Worm (Caenorhabditis elegans): Measurements from ENCODE around the gene Y53G8AM.4.

Y53G8AM.4 gene

DNA sequence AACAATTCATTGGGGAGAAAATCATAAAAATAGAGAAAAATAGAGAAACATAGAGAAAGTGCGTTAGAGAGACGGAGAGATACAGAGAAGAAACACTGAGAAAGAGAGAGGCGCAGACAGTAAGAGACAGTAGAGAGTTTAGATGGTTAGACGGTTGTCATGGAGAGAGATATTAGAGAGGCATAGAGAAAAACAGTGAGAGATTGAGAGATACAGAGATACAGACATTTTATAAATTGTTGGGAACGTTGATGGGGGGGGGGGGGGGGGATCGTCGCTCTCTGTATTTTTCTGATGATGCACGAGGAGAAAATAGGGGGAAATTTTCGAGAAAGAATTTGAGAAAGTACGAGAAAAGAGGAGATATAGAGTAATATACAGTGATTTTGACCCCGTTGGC lies 23.8 kb upstream of the Y53G8AM.4 start (continued):
- peak; percentile 77 for TF ChIP-seq hlh-30 (tag; optimal IDR thresholded peaks at IDR 0.05; ENCODE audit: insufficient read depth)
- TF ChIP-seq daf-19 (GFP tag; conservative IDR thresholded peaks at IDR 0.05) = no peak
- TF ChIP-seq F10B5.3 (tag; optimal IDR thresholded peaks at IDR 0.05) = no peak
- TF ChIP-seq nhr-41 (GFP tag; IDR thresholded peaks at IDR 0.05) = no peak
- peak in 1 of 2 experiments; percentile 18 for TF ChIP-seq daf-16 (GFP tag; optimal IDR thresholded peaks at IDR 0.05)
- peak; percentile 51 for TF ChIP-seq daf-16 (tag; optimal IDR thresholded peaks at IDR 0.05)
- peak; percentile 70 for TF ChIP-seq lin-38 (GFP tag; IDR thresholded peaks at IDR 0.05)
- TF ChIP-seq pqm-1 (tag; optimal IDR thresholded peaks at IDR 0.05) = no peak
- TF ChIP-seq dmd-9 (GFP tag; IDR thresholded peaks at IDR 0.05) = no peak
- peak; percentile 60 for TF ChIP-seq nhr-28 (tag; optimal IDR thresholded peaks at IDR 0.05)
- TF ChIP-seq mes-2 (tag; optimal IDR thresholded peaks at IDR 0.05; ENCODE audit: poor library complexity, severe bottlenecking) = peak; percentile 48
- TF ChIP-seq Y105C5A.15 (GFP tag; IDR thresholded peaks at IDR 0.05) = no peak
- TF ChIP-seq T20F7.1 (GFP tag; optimal IDR thresholded peaks at IDR 0.05) = no peak
- TF ChIP-seq ceh-20 (GFP tag; IDR thresholded peaks at IDR 0.05) = peak; percentile 37; the same call in 1 of the 2 replicates
- no peak for TF ChIP-seq F37D6.2 (tag; optimal IDR thresholded peaks at IDR 0.05)
- TF ChIP-seq madf-5 (GFP tag; IDR thresholded peaks at IDR 0.05) = no peak
- no peak for TF ChIP-seq ZK546.5 (tag; optimal IDR thresholded peaks at IDR 0.05)
- TF ChIP-seq nhr-237 (tag; optimal IDR thresholded peaks at IDR 0.05) = no peak
- peak; percentile 37 for TF ChIP-seq rbr-2 (tag; optimal IDR thresholded peaks at IDR 0.05)
- no peak for TF ChIP-seq sdz-12 (GFP tag; optimal IDR thresholded peaks at IDR 0.05)
- peak; percentile 10 for TF ChIP-seq nhr-11 (tag; optimal IDR thresholded peaks at IDR 0.05)
- no peak for TF ChIP-seq daf-12 (tag; optimal IDR thresholded peaks at IDR 0.05)
- TF ChIP-seq lin-1 (GFP tag; IDR thresholded peaks at IDR 0.05) = no peak
- no peak for TF ChIP-seq skn-1 (tag; optimal IDR thresholded peaks at IDR 0.05)
- TF ChIP-seq Y5F2A.4 (GFP tag; optimal IDR thresholded peaks at IDR 0.05) = no peak
- peak in 1 of 2 experiments; percentile 14 for TF ChIP-seq hif-1 (tag; optimal IDR thresholded peaks at IDR 0.05)
- TF ChIP-seq egl-43 (GFP tag; IDR thresholded peaks at IDR 0.05) = no peak
- TF ChIP-seq nhr-10 (tag; optimal IDR thresholded peaks at IDR 0.05) = no peak
- TF ChIP-seq spr-3 (GFP tag; optimal IDR thresholded peaks at IDR 0.05) = no peak
- TF ChIP-seq ceh-32 (tag; optimal IDR thresholded peaks at IDR 0.05; ENCODE audit: poor library complexity) = no peak
- peak; percentile 96 for TF ChIP-seq aha-1 (tag)
- TF ChIP-seq aly-2 (tag; optimal IDR thresholded peaks at IDR 0.05) = no peak
- TF ChIP-seq unc-130 (GFP tag; optimal IDR thresholded peaks at IDR 0.05) = no peak
- TF ChIP-seq hlh-11 (tag; optimal IDR thresholded peaks at IDR 0.05) = peak; percentile 75
- TF ChIP-seq lim-7 (GFP tag; IDR thresholded peaks at IDR 0.05) = no peak
- TF ChIP-seq ces-1 (GFP tag; optimal IDR thresholded peaks at IDR 0.05) = no peak
- no peak for TF ChIP-seq php-3 (GFP tag; IDR thresholded peaks at IDR 0.05)
- TF ChIP-seq ctbp-1 (GFP tag; IDR thresholded peaks at IDR 0.05) = no peak
- no peak for TF ChIP-seq Y75B8A.6 (GFP tag; IDR thresholded peaks at IDR 0.05)
- TF ChIP-seq nhr-48 (tag; optimal IDR thresholded peaks at IDR 0.05) = peak; percentile 31
- TF ChIP-seq nhr-76 (tag; optimal IDR thresholded peaks at IDR 0.05) = peak; percentile 29
- TF ChIP-seq pha-4 (GFP tag; IDR thresholded peaks at IDR 0.05) = peak; percentile 70
- no peak for TF ChIP-seq pha-4 (tag; optimal IDR thresholded peaks at IDR 0.05)
- TF ChIP-seq zag-1 (tag; optimal IDR thresholded peaks at IDR 0.05) = no peak
- TF ChIP-seq nhr-102 (tag; optimal IDR thresholded peaks at IDR 0.05) = peak; percentile 22
- TF ChIP-seq unc-62 (GFP tag; optimal IDR thresholded peaks at IDR 0.05 in 1 of 2) = peak in 1 of 2 experiments; percentile 89
- no peak for TF ChIP-seq unc-62 (tag; optimal IDR thresholded peaks at IDR 0.05)
- TF ChIP-seq lsy-2 (tag; optimal IDR thresholded peaks at IDR 0.05) = peak; percentile 30 to 89
- TF ChIP-seq attf-4 (tag; optimal IDR thresholded peaks at IDR 0.05) = no peak
- TF ChIP-seq hmg-1.1 (GFP tag; IDR thresholded peaks at IDR 0.05) = peak; percentile 73
- TF ChIP-seq set-16 (GFP tag; IDR thresholded peaks at IDR 0.05) = no peak
- TF ChIP-seq cey-2 (tag; optimal IDR thresholded peaks at IDR 0.05; ENCODE audit: borderline replicate concordance, insufficient read depth) = no peak

Measured in whole organism, L4 larva.